Worm (Caenorhabditis elegans) whole organism, young adult: Measurements from ENCODE around the gene nhr-216.

Experiments
- Y79H2A.3 ChIP-seq: fragments of 200-800 bp; sonication (Bioruptor generic); conservative IDR thresholded peaks from 2 replicates; pipeline ENCODE4 v1.3.6; 2022; ENCODE audit warnings: missing genetic modification reagents, missing genetic modification characterization, missing compliant biosample characterization
- bed-2 ChIP-seq: fragments of 200-800 bp; sonication (Bioruptor generic); IDR thresholded peaks from 2 replicates; pipeline ENCODE4 v1.3.6; 2022; ENCODE audit warnings: missing genetic modification reagents, missing genetic modification characterization, missing compliant biosample characterization
- ceh-27 ChIP-seq: fragments of 200-800 bp; sonication (Bioruptor generic); optimal IDR thresholded peaks from 2 replicates; lab custom pipeline; 2018; ENCODE audit warnings: mild to moderate bottlenecking, missing genetic modification characterization, moderate library complexity, missing compliant biosample characterization
- ceh-58 ChIP-seq: fragments of 200-800 bp; sonication (Bioruptor generic); IDR thresholded peaks from 2 replicates; pipeline ENCODE4 v1.3.6; 2022; ENCODE audit warnings: missing genetic modification characterization, missing compliant biosample characterization
- ekl-4 ChIP-seq: fragments of 200-800 bp; sonication (Bioruptor generic); IDR thresholded peaks from 2 replicates; pipeline ENCODE4 v1.3.6; 2022; ENCODE audit warnings: missing genetic modification reagents, missing genetic modification characterization, missing compliant biosample characterization
- hrde-1 ChIP-seq: sonication (generic microtip); optimal IDR thresholded peaks from 2 replicates; lab custom pipeline; 2016; ENCODE audit warnings: missing genetic modification characterization, mild to moderate bottlenecking, missing compliant biosample characterization, moderate library complexity, missing genotype, missing genetic modification reagents, borderline replicate concordance
- pha-4 ChIP-seq: fragments of 150-350 bp; sonication (generic microtip); optimal IDR thresholded peaks from 2 replicates; lab custom pipeline; 2014; ENCODE audit warnings: missing biosample characterization, missing genetic modification reagents, missing genetic modification characterization
- snpc-4 ChIP-seq, 5 experiments: fragments of 150-350 bp in 1 of 5; sonication (generic microtip) in 4 of 5; optimal IDR thresholded peaks; 2 replicates each; lab custom pipeline; 2014 to 2018; ENCODE audit warnings: missing genetic modification characterization in 5 of 5, missing biosample characterization in 3 of 5, antibody characterized with exemption in 2 of 5, mild to moderate bottlenecking in 2 of 5, missing compliant biosample characterization in 2 of 5, missing genotype in 2 of 5, moderate library complexity in 2 of 5, missing genetic modification reagents in 1 of 5
- somi-1 ChIP-seq: fragments of 200-800 bp; sonication (Bioruptor generic); optimal IDR thresholded peaks from 2 replicates; lab custom pipeline; 2018; ENCODE audit warnings: mild to moderate bottlenecking, missing genetic modification characterization, missing compliant biosample characterization

DNA sequence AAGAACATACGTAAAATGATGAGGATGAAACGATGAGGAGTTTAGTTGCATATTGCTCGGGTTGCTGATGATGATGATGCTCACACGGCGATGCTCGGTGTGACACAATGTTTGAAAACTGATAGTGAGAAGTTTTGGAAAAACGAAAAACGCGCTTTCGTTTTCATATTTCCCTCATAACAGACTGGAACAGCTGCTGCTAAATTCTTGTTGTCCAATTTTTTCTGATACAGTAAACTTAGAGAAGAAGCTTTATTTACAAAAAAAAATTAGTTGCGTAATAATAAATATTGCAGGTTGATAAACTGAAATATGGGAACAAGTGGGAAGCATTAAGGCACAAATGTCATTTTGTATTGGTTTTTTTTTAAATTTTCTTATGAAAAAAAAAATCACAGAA lies 34.1 kb downstream of the nhr-216 start, which contains the start of gene ceh-33:
- TF ChIP-seq bed-2 (GFP tag; lab: Robert Waterston, UW) (no peak), ceh-58 (GFP tag; lab: Robert Waterston, UW) (no peak), ceh-27 (GFP tag; lab: Kevin White, UChicago) (no peak), snpc-4 (GFP tag; optimal IDR thresholded peaks at IDR 0.05; lab: Kevin White, UChicago) (no peak), snpc-4 (tag; optimal IDR thresholded peaks at IDR 0.05; lab: Kevin White, UChicago) (no peak), pha-4 (tag; lab: Kevin White, UChicago) (no peak), ekl-4 (no peak), hrde-1 (tag; lab: Kevin White, UChicago) (no peak), Y79H2A.3 (GFP tag; lab: Robert Waterston, UW) (no peak), somi-1 (GFP tag; lab: Kevin White, UChicago) (no peak)
